Fruit fly (Drosophila melanogaster): ENCODE results near the gene Itpr.

Gene Itpr

dm6 chr3R:5572900-5573665 lies 56.2 kb downstream of the Itpr start:
- no peak for TF ChIP-seq Pif1A (GFP tag; optimal IDR thresholded peaks at IDR 0.05)
- no peak for TF ChIP-seq Ets98B (GFP tag; IDR thresholded peaks at IDR 0.05)
- no peak for TF ChIP-seq CG13204 (GFP tag; optimal IDR thresholded peaks at IDR 0.05)
- TF ChIP-seq CG17806 (tag; optimal IDR thresholded peaks at IDR 0.05), result no peak
- TF ChIP-seq gl (tag; optimal IDR thresholded peaks at IDR 0.05), result no peak
- no peak for TF ChIP-seq rn (GFP tag; IDR thresholded peaks at IDR 0.05)
- TF ChIP-seq CG8159 (tag; optimal IDR thresholded peaks at IDR 0.05), result no peak
- TF ChIP-seq fd96Ca (GFP tag; IDR thresholded peaks at IDR 0.05), result 0 out of 3 replicates have a peak, but pooled peaks have one; percentile 35
- TF ChIP-seq CG14655 (GFP tag; optimal IDR thresholded peaks at IDR 0.05), result no peak
- peak; percentile 30 for TF ChIP-seq Pif1B (GFP tag; optimal IDR thresholded peaks at IDR 0.05)
- no peak for TF ChIP-seq CG32121 (GFP tag; IDR thresholded peaks at IDR 0.05)
- TF ChIP-seq EcR (GFP tag; optimal IDR thresholded peaks at IDR 0.05), result peak; percentile 83
- TF ChIP-seq CG10348 (GFP tag; IDR thresholded peaks at IDR 0.05), result no peak
- TF ChIP-seq CG9948 (tag; optimal IDR thresholded peaks at IDR 0.05), result peak; percentile 12
- TF ChIP-seq CG8301 (tag; optimal IDR thresholded peaks at IDR 0.05), result no peak
- no peak for TF ChIP-seq CG15710 (tag; optimal IDR thresholded peaks at IDR 0.05)
- TF ChIP-seq CG12605 (GFP tag; IDR thresholded peaks at IDR 0.05), result no peak
- no peak for TF ChIP-seq D1 (tag; optimal IDR thresholded peaks at IDR 0.05)
- TF ChIP-seq CG4496 (GFP tag; IDR thresholded peaks at IDR 0.05), result no peak
- no peak for TF ChIP-seq CG34367 (tag; optimal IDR thresholded peaks at IDR 0.05)
- no peak for TF ChIP-seq Snoo (tag; optimal IDR thresholded peaks at IDR 0.05)

- TF ChIP-seq EcR (GFP tag; optimal IDR thresholded peaks at IDR 0.05) (peak; percentile 94), CG9948 (tag; optimal IDR thresholded peaks at IDR 0.05) (no peak)
These were observed 57.0 kb downstream of the Itpr start for dm6 chr3R:5573883-5574282.

dm6 chr3R:5587863-5588519 lies 71.1 kb downstream of the Itpr start, which contains the start of gene CG2926:
TSS of gene CG2926 (minus strand) at chr3R:5588380.
- TF ChIP-seq CG8301 (tag; optimal IDR thresholded peaks at IDR 0.05), result no peak
- no peak for TF ChIP-seq Pif1A (GFP tag; optimal IDR thresholded peaks at IDR 0.05)
- TF ChIP-seq CG32121 (GFP tag; IDR thresholded peaks at IDR 0.05), result 0 out of 2 replicates have a peak, but pooled peaks have one; percentile 32
- peak; percentile 19; the same call in 1 of the 2 replicates for TF ChIP-seq Ets98B (GFP tag; IDR thresholded peaks at IDR 0.05)
- no peak for TF ChIP-seq EcR (GFP tag; optimal IDR thresholded peaks at IDR 0.05)
- TF ChIP-seq rn (GFP tag; IDR thresholded peaks at IDR 0.05), result 0 out of 2 replicates have a peak, but pooled peaks have one; percentile 12
- TF ChIP-seq CG4496 (GFP tag; IDR thresholded peaks at IDR 0.05), result 0 out of 3 replicates have a peak, but pooled peaks have one; percentile 46
- TF ChIP-seq CG8159 (tag; optimal IDR thresholded peaks at IDR 0.05), result no peak
- no peak for TF ChIP-seq Snoo (tag; optimal IDR thresholded peaks at IDR 0.05)
- no peak for TF ChIP-seq CG9948 (tag; optimal IDR thresholded peaks at IDR 0.05)
- no peak for TF ChIP-seq gl (tag; optimal IDR thresholded peaks at IDR 0.05)
- TF ChIP-seq fd96Ca (GFP tag; IDR thresholded peaks at IDR 0.05), result no peak
- no peak for TF ChIP-seq CG10348 (GFP tag; IDR thresholded peaks at IDR 0.05)
- no peak for TF ChIP-seq Pif1B (GFP tag; optimal IDR thresholded peaks at IDR 0.05)
- TF ChIP-seq CG13204 (GFP tag; optimal IDR thresholded peaks at IDR 0.05), result no peak
- TF ChIP-seq CG34367 (tag; optimal IDR thresholded peaks at IDR 0.05), result no peak
- no peak for TF ChIP-seq D1 (tag; optimal IDR thresholded peaks at IDR 0.05)
- TF ChIP-seq CG12605 (GFP tag; IDR thresholded peaks at IDR 0.05), result 0 out of 2 replicates have a peak, but pooled peaks have one; percentile 32
- TF ChIP-seq CG14655 (GFP tag; optimal IDR thresholded peaks at IDR 0.05), result no peak
- no peak for TF ChIP-seq CG17806 (tag; optimal IDR thresholded peaks at IDR 0.05)
- TF ChIP-seq CG15710 (tag; optimal IDR thresholded peaks at IDR 0.05), result no peak

dm6 chr3R:5588573-5588972 lies 71.7 kb downstream of the Itpr start, which contains the start of gene PolZ2:
TSS of gene PolZ2 (plus strand) at chr3R:5588873.
- TF ChIP-seq Pif1B (GFP tag; optimal IDR thresholded peaks at IDR 0.05) (no peak), Ets98B (GFP tag; IDR thresholded peaks at IDR 0.05) (no peak), CG34367 (tag; optimal IDR thresholded peaks at IDR 0.05) (no peak), CG12605 (GFP tag; IDR thresholded peaks at IDR 0.05) (no peak), CG9948 (tag; optimal IDR thresholded peaks at IDR 0.05) (no peak), CG13204 (GFP tag; optimal IDR thresholded peaks at IDR 0.05) (no peak), rn (GFP tag; IDR thresholded peaks at IDR 0.05) (no peak), CG10348 (GFP tag; IDR thresholded peaks at IDR 0.05) (no peak), Pif1A (GFP tag; optimal IDR thresholded peaks at IDR 0.05) (no peak), fd96Ca (GFP tag; IDR thresholded peaks at IDR 0.05) (no peak), gl (tag; optimal IDR thresholded peaks at IDR 0.05) (no peak), CG14655 (GFP tag; optimal IDR thresholded peaks at IDR 0.05) (no peak), CG8159 (tag; optimal IDR thresholded peaks at IDR 0.05) (no peak), Snoo (tag; optimal IDR thresholded peaks at IDR 0.05) (no peak), CG17806 (tag; optimal IDR thresholded peaks at IDR 0.05) (no peak), D1 (tag; optimal IDR thresholded peaks at IDR 0.05) (no peak), CG32121 (GFP tag; IDR thresholded peaks at IDR 0.05) (no peak), CG15710 (tag; optimal IDR thresholded peaks at IDR 0.05) (no peak), EcR (GFP tag; optimal IDR thresholded peaks at IDR 0.05) (no peak), CG8301 (tag; optimal IDR thresholded peaks at IDR 0.05) (no peak)
